Worm (Caenorhabditis elegans): Measurements from ENCODE around the gene chil-2.
A peak's percentile ranks its signal among the peaks of the same experiment; 100 is the strongest.

The chil-2 gene

ce11 chrII:9914999-9915398 lies 40.6 kb upstream of the chil-2 start, which contains the start of gene F26C11.3:
Gene F26C11.3, minus strand, starts transcription at chrII:9915099.
- TF ChIP-seq elt-3 (tag; optimal IDR thresholded peaks at IDR 0.05) (no peak), lin-15B (tag; optimal IDR thresholded peaks at IDR 0.05) (no peak), ztf-4 (tag; optimal IDR thresholded peaks at IDR 0.05) (no peak), eor-1 (tag; optimal IDR thresholded peaks at IDR 0.05) (no peak), elt-2 (tag; optimal IDR thresholded peaks at IDR 0.05) (no peak), egl-5 (tag; optimal IDR thresholded peaks at IDR 0.05) (no peak), tbx-2 (tag; optimal IDR thresholded peaks at IDR 0.05) (no peak), ztf-11 (tag; optimal IDR thresholded peaks at IDR 0.05) (no peak), snpc-4 (tag; optimal IDR thresholded peaks at IDR 0.05) (no peak), nhr-43 (tag; optimal IDR thresholded peaks at IDR 0.05; ENCODE audit: poor library complexity, severe bottlenecking) (no peak), zag-1 (tag; optimal IDR thresholded peaks at IDR 0.05) (no peak), lin-39 (tag; optimal IDR thresholded peaks at IDR 0.05) (no peak), sea-2 (GFP tag; optimal IDR thresholded peaks at IDR 0.05) (no peak), nhr-12 (tag; optimal IDR thresholded peaks at IDR 0.05) (no peak), nhr-11 (tag; optimal IDR thresholded peaks at IDR 0.05) (no peak)

- TF ChIP-seq egl-27 (tag; optimal IDR thresholded peaks at IDR 0.05) (no peak), fkh-2 (tag; optimal IDR thresholded peaks at IDR 0.05) (no peak), elt-2 (tag; optimal IDR thresholded peaks at IDR 0.05) (no peak), unc-39 (tag; optimal IDR thresholded peaks at IDR 0.05) (no peak), nhr-43 (tag; optimal IDR thresholded peaks at IDR 0.05; ENCODE audit: poor library complexity, severe bottlenecking) (no peak), mml-1 (tag; optimal IDR thresholded peaks at IDR 0.05) (no peak), nhr-76 (tag; optimal IDR thresholded peaks at IDR 0.05) (no peak), nhr-12 (tag; optimal IDR thresholded peaks at IDR 0.05) (no peak), tbx-2 (tag; optimal IDR thresholded peaks at IDR 0.05) (no peak), ztf-4 (tag; optimal IDR thresholded peaks at IDR 0.05) (no peak), ceh-16 (tag; optimal IDR thresholded peaks at IDR 0.05) (no peak), mdl-1 (tag; optimal IDR thresholded peaks at IDR 0.05) (no peak), nhr-237 (tag; optimal IDR thresholded peaks at IDR 0.05) (no peak), nhr-67 (tag; optimal IDR thresholded peaks at IDR 0.05) (no peak), lsy-12 (tag; optimal IDR thresholded peaks at IDR 0.05) (no peak), aly-2 (tag; optimal IDR thresholded peaks at IDR 0.05) (no peak), daf-12 (tag; optimal IDR thresholded peaks at IDR 0.05) (no peak), sea-2 (GFP tag; optimal IDR thresholded peaks at IDR 0.05) (no peak), nhr-77 (tag; optimal IDR thresholded peaks at IDR 0.05) (no peak), lin-15B (tag; optimal IDR thresholded peaks at IDR 0.05) (no peak)
Observed at ce11 chrII:9904459-9904858, 30.1 kb upstream of the chil-2 start.

ce11 chrII:9900276-9900675 lies 25.9 kb upstream of the chil-2 start, which contains the start of gene unc-4:
Gene unc-4, minus strand, starts transcription at chrII:9900376.
- no peak for TF ChIP-seq hmg-11 (tag; optimal IDR thresholded peaks at IDR 0.05)
- no peak for TF ChIP-seq mdl-1 (tag; optimal IDR thresholded peaks at IDR 0.05)
- peak; percentile 4 for TF ChIP-seq elt-1 (tag; optimal IDR thresholded peaks at IDR 0.05)
- TF ChIP-seq tbx-2 (tag; optimal IDR thresholded peaks at IDR 0.05), result no peak
- no peak for TF ChIP-seq aly-2 (tag; optimal IDR thresholded peaks at IDR 0.05)

- TF ChIP-seq ceh-9 (tag; optimal IDR thresholded peaks at IDR 0.05), result no peak
- TF ChIP-seq elt-2 (tag; optimal IDR thresholded peaks at IDR 0.05), result no peak
- TF ChIP-seq nhr-43 (tag; optimal IDR thresholded peaks at IDR 0.05; ENCODE audit: poor library complexity, severe bottlenecking), result no peak
Observed at ce11 chrII:9898744-9899143, 24.3 kb upstream of the chil-2 start.

ce11 chrII:9895173-9895572 lies 20.8 kb upstream of the chil-2 start:
- peak; percentile 58 for TF ChIP-seq pqm-1 (tag; optimal IDR thresholded peaks at IDR 0.05)
- TF ChIP-seq nhr-11 (tag; optimal IDR thresholded peaks at IDR 0.05), result no peak
- TF ChIP-seq elt-2 (tag; optimal IDR thresholded peaks at IDR 0.05), result peak; percentile 72

- no peak for TF ChIP-seq nhr-76 (tag; optimal IDR thresholded peaks at IDR 0.05)
- TF ChIP-seq fkh-2 (tag; optimal IDR thresholded peaks at IDR 0.05), result no peak
- TF ChIP-seq pha-4 (tag; optimal IDR thresholded peaks at IDR 0.05), result no peak
- TF ChIP-seq nhr-25 (tag; optimal IDR thresholded peaks at IDR 0.05), result no peak
- TF ChIP-seq elt-1 (tag; optimal IDR thresholded peaks at IDR 0.05), result no peak
- TF ChIP-seq ztf-4 (tag; optimal IDR thresholded peaks at IDR 0.05), result no peak
- no peak for TF ChIP-seq ceh-82 (tag; optimal IDR thresholded peaks at IDR 0.05)
- no peak for TF ChIP-seq nhr-43 (tag; optimal IDR thresholded peaks at IDR 0.05; ENCODE audit: poor library complexity, severe bottlenecking)
- TF ChIP-seq nhr-77 (tag; optimal IDR thresholded peaks at IDR 0.05), result no peak
- TF ChIP-seq ceh-28 (tag; optimal IDR thresholded peaks at IDR 0.05), result no peak
- no peak for TF ChIP-seq mml-1 (tag; optimal IDR thresholded peaks at IDR 0.05)
- no peak for TF ChIP-seq skn-1 (tag; optimal IDR thresholded peaks at IDR 0.05)
- TF ChIP-seq snpc-4 (tag; optimal IDR thresholded peaks at IDR 0.05), result no peak
- TF ChIP-seq egl-5 (tag; optimal IDR thresholded peaks at IDR 0.05), result no peak
- no peak for TF ChIP-seq lin-15B (tag; optimal IDR thresholded peaks at IDR 0.05)
- TF ChIP-seq tbx-2 (tag; optimal IDR thresholded peaks at IDR 0.05), result no peak
Observed at ce11 chrII:9894435-9894834, 20.0 kb upstream of the chil-2 start, which contains the start of gene F26C11.1. Gene F26C11.1, plus strand, starts transcription at chrII:9894735.

Data from whole organism, L3 larva.